Fruit fly (Drosophila melanogaster) whole organism, embryonic: ENCODE data around the gene CG14442.
A peak's percentile ranks its signal among the peaks of the same experiment; 100 is the strongest.

Experiments
- Aef1 ChIP-seq: fragments of 200-800 bp; sonication (Bioruptor generic); IDR thresholded peaks from 3 replicates; pipeline ENCODE4 v1.3.6; 2022; ENCODE audit warnings: missing biosample characterization, missing genetic modification characterization
- CG11560 ChIP-seq: fragments of 200-800 bp; sonication (Bioruptor generic); IDR thresholded peaks from 3 replicates; pipeline ENCODE4 v1.3.6; 2022; ENCODE audit warnings: missing biosample characterization, missing genetic modification characterization
- CG13894 ChIP-seq: fragments of 200-800 bp; sonication (Bioruptor generic); optimal IDR thresholded peaks from 3 replicates; lab custom pipeline; 2018; ENCODE audit warnings: missing biosample characterization, mild to moderate bottlenecking, missing genetic modification characterization, moderate library complexity
- CG14860 ChIP-seq: fragments of 200-800 bp; sonication (Bioruptor generic); IDR thresholded peaks from 3 replicates; pipeline ENCODE4 v1.3.6; 2022; ENCODE audit warnings: missing biosample characterization, missing genetic modification characterization; ENCODE audit not compliant: partially characterized antibody
- CG16779 ChIP-seq: fragments of 200-800 bp; sonication (Bioruptor generic); IDR thresholded peaks from 2 replicates; pipeline ENCODE4 v1.3.6; 2022; ENCODE audit warnings: missing biosample characterization, missing genetic modification characterization
- CG18011 ChIP-seq: fragments of 200-800 bp; sonication (Bioruptor generic); optimal IDR thresholded peaks from 2 replicates; lab custom pipeline; 2017; ENCODE audit warnings: missing biosample characterization, missing genetic modification characterization, mild to moderate bottlenecking, moderate library complexity, missing genotype
- CG30020 ChIP-seq: fragments of 200-800 bp; optimal IDR thresholded peaks from 2 replicates; lab custom pipeline; 2019; ENCODE audit warnings: missing biosample characterization, mild to moderate bottlenecking, missing genetic modification characterization, moderate library complexity
- CG30431 ChIP-seq: fragments of 200-800 bp; sonication (Bioruptor generic); optimal IDR thresholded peaks from 2 replicates; lab custom pipeline; 2017; ENCODE audit warnings: missing biosample characterization, missing genetic modification characterization
- CG31388 ChIP-seq: fragments of 200-800 bp; sonication (Bioruptor generic); optimal IDR thresholded peaks from 2 replicates; lab custom pipeline; 2016; ENCODE audit warnings: missing biosample characterization, missing genetic modification characterization
- CG3163 ChIP-seq: fragments of 200-800 bp; sonication (Bioruptor generic); optimal IDR thresholded peaks from 3 replicates; lab custom pipeline; 2016; ENCODE audit warnings: missing biosample characterization, missing genetic modification characterization
- CG5245 ChIP-seq: fragments of 200-800 bp; sonication (Bioruptor generic); optimal IDR thresholded peaks from 3 replicates; lab custom pipeline; 2016; ENCODE audit warnings: missing biosample characterization, missing genetic modification characterization
- CG6254 ChIP-seq: fragments of 200-800 bp; sonication (Bioruptor generic); optimal IDR thresholded peaks from 3 replicates; lab custom pipeline; 2017; ENCODE audit warnings: mild to moderate bottlenecking, missing biosample characterization, missing genetic modification reagents, missing genetic modification characterization
- CG6791 ChIP-seq: fragments of 200-800 bp; sonication (Bioruptor generic); IDR thresholded peaks from 3 replicates; pipeline ENCODE4 v1.3.6; 2022; ENCODE audit warnings: missing biosample characterization, missing genetic modification characterization; ENCODE audit not compliant: partially characterized antibody
- CG7839 ChIP-seq: fragments of 200-800 bp; sonication (Bioruptor generic); optimal IDR thresholded peaks from 3 replicates; lab custom pipeline; 2018; ENCODE audit warnings: missing biosample characterization, mild to moderate bottlenecking, missing genetic modification characterization, moderate library complexity
- CG8924 ChIP-seq: fragments of 200-800 bp; optimal IDR thresholded peaks from 3 replicates; lab custom pipeline; 2019; ENCODE audit warnings: missing biosample characterization, mild to moderate bottlenecking, missing genetic modification characterization, moderate library complexity
- CG9932 ChIP-seq: fragments of 200-800 bp; sonication (Bioruptor generic); IDR thresholded peaks from 2 replicates; pipeline ENCODE4 v1.3.6; 2022; ENCODE audit warnings: missing biosample characterization, missing genetic modification characterization
- D ChIP-seq, 2 experiments: fragments of 200-800 bp in 1 of 2; fragments of >200 bp in 1 of 2; sonication (Bioruptor generic) in 1 of 2; optimal IDR thresholded peaks; 2 replicates in 1 of 2; 3 replicates in 1 of 2; lab custom pipeline; 2017; ENCODE audit warnings: mild to moderate bottlenecking in 1 of 2, missing biosample characterization in 1 of 2, missing genetic modification characterization in 1 of 2, missing genetic modification reagents in 1 of 2
- Dad ChIP-seq: fragments of 200-800 bp; sonication (Bioruptor generic); optimal IDR thresholded peaks from 3 replicates; lab custom pipeline; 2016; ENCODE audit warnings: missing biosample characterization, missing genetic modification characterization
- Elba2 ChIP-seq: fragments of 200-800 bp; sonication (Bioruptor generic); optimal IDR thresholded peaks from 3 replicates; lab custom pipeline; 2016; ENCODE audit warnings: missing biosample characterization, missing genetic modification characterization
- Ets65A ChIP-seq: fragments of 200-800 bp; sonication (Bioruptor generic); peaks from one replicate; lab custom pipeline; 2016; ENCODE audit warnings: missing biosample characterization, missing genetic modification characterization
- Ets97D ChIP-seq: fragments of 200-800 bp; sonication (Bioruptor generic); optimal IDR thresholded peaks from 3 replicates; lab custom pipeline; 2016; ENCODE audit warnings: missing biosample characterization, missing genetic modification characterization
- HHEX ChIP-seq: fragments of 200-800 bp; sonication (Bioruptor generic); optimal IDR thresholded peaks from 3 replicates; lab custom pipeline; 2017; ENCODE audit warnings: missing biosample characterization, mild to moderate bottlenecking, missing genetic modification characterization, missing genetic modification reagents
- Lpt ChIP-seq: fragments of >200 bp; optimal IDR thresholded peaks from 2 replicates; lab custom pipeline; 2018; ENCODE audit warnings: missing biosample characterization, missing genetic modification characterization
- NFAT ChIP-seq: fragments of 200-800 bp; sonication (Bioruptor generic); IDR thresholded peaks from 2 replicates; pipeline ENCODE4 v1.3.6; 2022; ENCODE audit warnings: missing biosample characterization, missing genetic modification characterization
- Pdp1 ChIP-seq, 2 experiments: fragments of 200-800 bp; sonication (Bioruptor generic); optimal IDR thresholded peaks; 3 replicates each; lab custom pipeline; 2016; ENCODE audit warnings: missing biosample characterization in 2 of 2, missing genetic modification characterization in 2 of 2, mild to moderate bottlenecking in 1 of 2, moderate library complexity in 1 of 2
- Poxn ChIP-seq: fragments of 200-800 bp; sonication (Bioruptor generic); IDR thresholded peaks from 2 replicates; pipeline ENCODE4 v1.3.6; 2022; ENCODE audit warnings: missing biosample characterization, missing genetic modification characterization
- Side ChIP-seq: fragments of 200-800 bp; sonication (Bioruptor generic); optimal IDR thresholded peaks from 2 replicates; lab custom pipeline; 2016; ENCODE audit warnings: missing biosample characterization, missing genetic modification characterization
- Xrp1 ChIP-seq: fragments of 200-800 bp; sonication (Bioruptor generic); IDR thresholded peaks from 2 replicates; pipeline ENCODE4 v1.3.6; 2022; ENCODE audit warnings: missing biosample characterization, missing genetic modification characterization
- al ChIP-seq: fragments of 200-800 bp; sonication (Bioruptor generic); IDR thresholded peaks from 2 replicates; pipeline ENCODE4 v1.3.6; 2022; ENCODE audit warnings: missing biosample characterization, missing genetic modification characterization
- aop ChIP-seq: fragments of 200-800 bp; sonication (Bioruptor generic); IDR thresholded peaks from 2 replicates; pipeline ENCODE4 v1.3.6; 2022; ENCODE audit warnings: missing biosample characterization, missing genetic modification characterization
- br ChIP-seq: fragments of >200 bp; optimal IDR thresholded peaks from 2 replicates; lab custom pipeline; 2017
- chn ChIP-seq: fragments of 200-800 bp; sonication (Bioruptor generic); optimal IDR thresholded peaks from 2 replicates; lab custom pipeline; 2016; ENCODE audit warnings: missing biosample characterization, missing genetic modification characterization
- croc ChIP-seq: fragments of 200-800 bp; sonication (Bioruptor generic); conservative IDR thresholded peaks from 3 replicates; pipeline ENCODE4 v1.3.6; 2022; ENCODE audit warnings: missing biosample characterization, missing genetic modification characterization
- dati ChIP-seq: fragments of 200-800 bp; sonication (Bioruptor generic); IDR thresholded peaks from 2 replicates; pipeline ENCODE4 v1.3.6; 2022; ENCODE audit warnings: missing biosample characterization, missing genetic modification characterization
- disco-r ChIP-seq: fragments of 200-800 bp; sonication (Bioruptor generic); optimal IDR thresholded peaks from 2 replicates; lab custom pipeline; 2016; ENCODE audit warnings: missing biosample characterization, missing genetic modification characterization
- dpn ChIP-seq, 2 experiments: fragments of 200-800 bp; sonication (Bioruptor generic); optimal IDR thresholded peaks; 3 replicates each; lab custom pipeline; 2016; ENCODE audit warnings: missing biosample characterization in 2 of 2, missing genetic modification characterization in 2 of 2
- gem ChIP-seq: fragments of 200-800 bp; sonication (Bioruptor generic); optimal IDR thresholded peaks from 2 replicates; lab custom pipeline; 2019; ENCODE audit warnings: missing biosample characterization, mild to moderate bottlenecking, missing genetic modification characterization, moderate library complexity
- grau ChIP-seq: fragments of 200-800 bp; optimal IDR thresholded peaks from 3 replicates; lab custom pipeline; 2019; ENCODE audit warnings: missing biosample characterization, mild to moderate bottlenecking, missing genetic modification characterization, moderate library complexity
- grn ChIP-seq: fragments of 200-800 bp; sonication (Bioruptor generic); optimal IDR thresholded peaks from 3 replicates; lab custom pipeline; 2017; ENCODE audit warnings: missing biosample characterization, missing genetic modification characterization
- gt ChIP-seq: fragments of 200-800 bp; sonication (Bioruptor generic); IDR thresholded peaks from 2 replicates; pipeline ENCODE4 v1.3.6; 2022; ENCODE audit warnings: missing biosample characterization, missing genetic modification characterization
- lbe ChIP-seq: fragments of 200-800 bp; sonication (Bioruptor generic); optimal IDR thresholded peaks from 2 replicates; lab custom pipeline; 2016; ENCODE audit warnings: missing biosample characterization, mild to moderate bottlenecking, missing genetic modification characterization
- nmo ChIP-seq: fragments of 200-800 bp; sonication (Bioruptor generic); optimal IDR thresholded peaks from 2 replicates; lab custom pipeline; 2018; ENCODE audit warnings: missing biosample characterization, mild to moderate bottlenecking, missing genetic modification characterization, moderate library complexity
- pfk ChIP-seq: fragments of 200-800 bp; sonication (Bioruptor generic); optimal IDR thresholded peaks from 2 replicates; lab custom pipeline; 2018; ENCODE audit warnings: missing biosample characterization, mild to moderate bottlenecking, missing genetic modification characterization, moderate library complexity
- prd ChIP-seq, 3 experiments: fragments of >200 bp in 2 of 3; fragments of 200-800 bp in 1 of 3; sonication (Bioruptor generic) in 1 of 3; optimal IDR thresholded peaks in 2 of 3; IDR thresholded peaks in 1 of 3; 2 replicates in 2 of 3; 3 replicates in 1 of 3; pipeline versions ENCODE4 v1.3.6 to Lab custom; 2017 to 2022; ENCODE audit warnings: missing biosample characterization in 1 of 3, missing genetic modification characterization in 1 of 3
- salm ChIP-seq: fragments of 200-800 bp; sonication (Bioruptor generic); optimal IDR thresholded peaks from 2 replicates; lab custom pipeline; 2018; ENCODE audit warnings: missing biosample characterization, mild to moderate bottlenecking, missing genetic modification characterization
- sens-2 ChIP-seq: fragments of 200-800 bp; sonication (Bioruptor generic); IDR thresholded peaks from 2 replicates; pipeline ENCODE4 v1.3.6; 2022; ENCODE audit warnings: missing biosample characterization, missing genetic modification characterization
- stc ChIP-seq: fragments of 200-800 bp; sonication (Bioruptor generic); IDR thresholded peaks from 2 replicates; pipeline ENCODE4 v1.3.6; 2022; ENCODE audit warnings: missing biosample characterization, missing genetic modification characterization
- toy ChIP-seq: fragments of 200-800 bp; sonication (Bioruptor generic); IDR thresholded peaks from 2 replicates; pipeline ENCODE4 v1.3.6; 2022; ENCODE audit warnings: missing biosample characterization, missing genetic modification characterization
- usp ChIP-seq: fragments of >200 bp; optimal IDR thresholded peaks from 2 replicates; lab custom pipeline; 2017; ENCODE audit warnings: missing biosample characterization, missing genetic modification characterization
- vnd ChIP-seq: fragments of 200-800 bp; sonication (Bioruptor generic); IDR thresholded peaks from 3 replicates; pipeline ENCODE4 v1.3.6; 2022; ENCODE audit warnings: missing biosample characterization, missing genetic modification characterization; ENCODE audit not compliant: partially characterized antibody
- zfh1 ChIP-seq: fragments of 200-800 bp; sonication (Bioruptor generic); IDR thresholded peaks from 3 replicates; pipeline ENCODE4 v1.3.6; 2022; ENCODE audit warnings: missing biosample characterization, missing genetic modification characterization

CG14442 gene

dm6 chrX:6694979-6695388 lies at the start of gene CG14442 (continued):
- TF ChIP-seq CG6254 (GFP tag; lab: Kevin White, UChicago): no peak
- no peak for TF ChIP-seq CG31388 (GFP tag; lab: Kevin White, UChicago)
- TF ChIP-seq Pdp1 (GFP tag; optimal IDR thresholded peaks at IDR 0.05; lab: Kevin White, UChicago): peak; percentile 33 to 89
- TF ChIP-seq CG16779: no peak
- no peak for TF ChIP-seq dati (GFP tag; lab: Robert Waterston, UW)
- TF ChIP-seq grn (GFP tag; lab: Kevin White, UChicago): no peak
- no peak for TF ChIP-seq CG11560 (tag; lab: Robert Waterston, UW)
- TF ChIP-seq lbe (GFP tag; lab: Kevin White, UChicago): no peak
- TF ChIP-seq CG3163: no peak
- TF ChIP-seq sens-2 (GFP tag; lab: Robert Waterston, UW): no peak
- TF ChIP-seq stc: no peak
- TF ChIP-seq Ets65A (GFP tag; lab: Kevin White, UChicago): peak; percentile 76
- TF ChIP-seq br: no peak
- TF ChIP-seq prd (optimal IDR thresholded peaks at IDR 0.05; lab: Kevin White, UChicago): no peak
- TF ChIP-seq prd (GFP tag; IDR thresholded peaks at IDR 0.05; lab: Robert Waterston, UW): peak; percentile 47; the same call in 1 of the 3 replicates
- no peak for TF ChIP-seq gt
- TF ChIP-seq CG18011: peak; percentile 9
- peak; percentile 62 for TF ChIP-seq nmo
- no peak for TF ChIP-seq Lpt
- no peak for TF ChIP-seq gem
- TF ChIP-seq disco-r (GFP tag; lab: Kevin White, UChicago): no peak
- TF ChIP-seq CG14860 (GFP tag; lab: Robert Waterston, UW): peak; percentile 92
- no peak for TF ChIP-seq croc
- peak; percentile 21 for TF ChIP-seq salm (tag; lab: Kevin White, UChicago)
- peak; percentile 29 for TF ChIP-seq CG8924
- peak; percentile 4 for TF ChIP-seq Elba2 (GFP tag; lab: Kevin White, UChicago)
- TF ChIP-seq toy (GFP tag; lab: Robert Waterston, UW): no peak
- TF ChIP-seq Aef1: 0 out of 3 replicates have a peak, but pooled peaks have one; percentile 14
- no peak for TF ChIP-seq CG30431 (GFP tag; lab: Kevin White, UChicago)
- TF ChIP-seq usp (GFP tag; lab: Kevin White, UChicago): no peak
- no peak for TF ChIP-seq CG7839 (tag; lab: Kevin White, UChicago)
- TF ChIP-seq dpn (GFP tag; optimal IDR thresholded peaks at IDR 0.05; lab: Kevin White, UChicago): peak; percentile 33 to 50
- peak; percentile 22; the same call in 1 of the 2 replicates for TF ChIP-seq NFAT
- TF ChIP-seq Poxn (GFP tag; lab: Robert Waterston, UW): no peak
- no peak for TF ChIP-seq D (optimal IDR thresholded peaks at IDR 0.05; lab: Kevin White, UChicago)
- TF ChIP-seq D (GFP tag; optimal IDR thresholded peaks at IDR 0.05; lab: Kevin White, UChicago): no peak
- TF ChIP-seq CG6791: peak; percentile 92
- peak; percentile 56 for TF ChIP-seq CG30020 (tag; lab: Kevin White, UChicago)
- peak; percentile 18; the same call in 1 of the 2 replicates for TF ChIP-seq Xrp1
- peak; percentile 72 for TF ChIP-seq CG9932 (GFP tag; lab: Robert Waterston, UW)
- no peak for TF ChIP-seq CG5245 (GFP tag; lab: Kevin White, UChicago)
- TF ChIP-seq vnd: peak; percentile 95
- TF ChIP-seq grau (tag; lab: Kevin White, UChicago): peak; percentile 55
- TF ChIP-seq pfk: no peak
- TF ChIP-seq chn (GFP tag; lab: Kevin White, UChicago): no peak
- TF ChIP-seq zfh1 (GFP tag; lab: Robert Waterston, UW): peak; percentile 49; the same call in 1 of the 3 replicates
- no peak for TF ChIP-seq HHEX (GFP tag; lab: Kevin White, UChicago)
- TF ChIP-seq Side (GFP tag; lab: Kevin White, UChicago): peak; percentile 22
- TF ChIP-seq Dad: no peak
- peak; percentile 68 for TF ChIP-seq Ets97D (GFP tag; lab: Kevin White, UChicago)
- TF ChIP-seq al (GFP tag; lab: Robert Waterston, UW): 0 out of 2 replicates have a peak, but pooled peaks have one; percentile 13
- no peak for TF ChIP-seq aop (GFP tag; lab: Robert Waterston, UW)
- TF ChIP-seq CG13894: peak; percentile 66
